Worm (Caenorhabditis elegans) whole organism, dauer: ENCODE results near the gene Y57G11C.41.

Experiments
- unc-62 ChIP-seq: sonication (generic microtip); optimal IDR thresholded peaks from 2 replicates; lab custom pipeline; 2017; ENCODE audit warnings: missing biosample characterization, missing genetic modification reagents, missing genetic modification characterization

The Y57G11C.41 gene

ce11 chrIV:14706302-14706701 lies at the start of gene Y57G11C.41:
Gene Y57G11C.41 (minus strand): TSS chrIV:14706402.
- no peak for TF ChIP-seq unc-62

ce11 chrIV:14754912-14755311 lies 48.7 kb upstream of the Y57G11C.41 start, which contains the start of gene Y57G11C.499:
Gene Y57G11C.499 (minus strand): TSS chrIV:14754934.
- TF ChIP-seq unc-62: no peak

ce11 chrIV:14741926-14742325 lies 35.7 kb upstream of the Y57G11C.41 start:
- no peak for TF ChIP-seq unc-62

DNA sequence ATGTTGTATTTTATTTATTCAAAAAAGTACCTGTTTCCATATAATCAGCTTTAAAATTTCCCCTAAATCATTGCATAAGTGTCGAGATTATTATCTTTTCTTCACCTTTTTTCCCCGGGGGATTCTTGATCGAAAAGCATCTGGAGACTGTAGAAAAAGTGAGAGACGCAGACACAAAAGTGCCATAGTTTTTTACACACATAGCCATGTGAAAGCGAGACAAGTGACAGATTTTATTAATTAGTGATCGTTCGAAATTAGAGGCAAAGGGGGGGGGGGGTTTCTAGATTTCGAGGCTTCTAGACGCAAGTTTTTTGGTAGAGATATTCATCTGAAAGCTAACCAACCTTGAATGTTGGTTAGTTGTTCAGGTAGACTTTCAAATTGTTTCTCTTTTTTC lies 23.1 kb upstream of the Y57G11C.41 start:
- TF ChIP-seq unc-62: no peak

- TF ChIP-seq unc-62: no peak
Measured at ce11 chrIV:14728225-14728624, 22.0 kb upstream of the Y57G11C.41 start, which contains the start of gene Y57G11C.42. Gene Y57G11C.42 (plus strand): TSS chrIV:14728525.

ce11 chrIV:14715500-14715899 lies 9.3 kb upstream of the Y57G11C.41 start, which contains the start of gene lgc-8:
Gene lgc-8 (plus strand): TSS chrIV:14715800.
- no peak for TF ChIP-seq unc-62

DNA sequence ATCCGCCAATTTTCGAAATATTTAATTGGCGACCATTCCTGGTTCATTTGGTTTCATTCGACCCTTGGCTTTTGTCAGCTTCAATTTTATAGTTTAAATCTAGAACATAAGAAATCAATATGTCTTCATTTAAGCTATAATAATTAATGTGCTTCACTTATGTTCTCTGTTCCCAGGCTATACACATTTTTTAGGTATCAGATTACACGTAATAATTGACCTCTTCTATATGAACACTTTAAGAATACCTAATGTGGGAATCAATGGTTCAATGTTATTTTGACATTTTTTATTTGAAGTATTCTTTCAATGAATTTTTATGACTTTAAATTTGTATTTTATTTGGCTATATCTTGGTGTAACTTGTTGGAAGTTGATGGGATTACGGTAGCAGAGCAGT lies 3.1 kb upstream of the Y57G11C.41 start, which contains the start of gene lgc-7:
TSS of gene lgc-7 (plus strand) at position 301 of the 400 bp plus-strand sequence.
- no peak for TF ChIP-seq unc-62

ce11 chrIV:14704952-14705351 lies 1.2 kb downstream of the Y57G11C.41 start:
- no peak for TF ChIP-seq unc-62

DNA sequence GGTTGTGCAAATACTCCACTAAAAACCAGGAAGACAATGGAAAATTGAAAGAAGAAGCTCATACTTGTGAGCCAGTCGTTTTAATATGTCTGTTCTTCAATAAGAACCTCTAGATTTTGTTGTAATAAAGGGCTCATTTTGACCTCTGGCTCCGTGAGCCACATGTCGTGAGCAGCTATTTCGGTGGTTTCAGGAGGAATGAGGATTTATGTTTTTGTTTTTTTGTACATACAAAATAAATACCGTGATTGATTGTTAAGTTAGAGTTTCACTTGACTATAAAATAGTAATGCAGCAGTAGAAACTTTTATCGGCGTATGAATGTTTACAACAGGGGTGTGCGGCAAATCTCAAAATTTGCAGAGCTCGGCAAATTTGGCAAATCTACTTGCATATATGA lies 2.0 kb downstream of the Y57G11C.41 start, which contains the start of gene Y57G11C.40:
TSS of gene Y57G11C.40 (minus strand) at position 101 of the 400 bp plus-strand sequence.
- no peak for TF ChIP-seq unc-62

- TF ChIP-seq unc-62: no peak
Measured at ce11 chrIV:14699840-14700239, 6.4 kb downstream of the Y57G11C.41 start, which contains the start of gene haf-8. Gene haf-8 (minus strand): TSS chrIV:14699940.

- TF ChIP-seq unc-62: no peak
Measured at ce11 chrIV:14687716-14688115, 18.5 kb downstream of the Y57G11C.41 start.

- no peak for TF ChIP-seq unc-62
Measured at ce11 chrIV:14679060-14679459, 27.1 kb downstream of the Y57G11C.41 start.

DNA sequence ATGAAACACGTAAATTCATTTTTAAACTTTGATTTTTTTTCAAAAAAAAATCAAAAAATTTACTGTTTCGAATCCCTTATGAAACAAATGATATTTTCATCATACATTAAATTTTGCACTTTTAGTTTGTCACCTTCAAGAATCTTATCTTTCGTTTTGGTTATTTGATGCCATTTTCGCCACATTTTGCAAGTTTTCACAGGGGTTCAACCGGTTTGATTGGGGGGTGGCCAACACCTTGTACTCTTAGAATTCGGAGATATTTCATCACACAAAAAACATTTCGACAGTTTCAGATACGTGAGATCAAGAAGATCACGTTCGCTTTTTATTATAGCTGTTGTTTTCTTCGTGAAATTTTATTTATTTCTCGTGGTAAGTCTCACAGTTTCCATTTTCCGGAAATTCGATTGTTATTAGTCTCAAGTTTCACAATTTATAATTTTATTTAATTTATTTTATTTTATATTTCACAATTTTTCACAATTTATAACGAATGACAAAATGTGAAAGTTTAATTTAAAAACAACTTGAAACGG lies 29.0 kb downstream of the Y57G11C.41 start, which contains the start of gene Y57G11C.31:
TSS of gene Y57G11C.31 (plus strand) at position 276 of the 539 bp plus-strand sequence.
- no peak for TF ChIP-seq unc-62

DNA sequence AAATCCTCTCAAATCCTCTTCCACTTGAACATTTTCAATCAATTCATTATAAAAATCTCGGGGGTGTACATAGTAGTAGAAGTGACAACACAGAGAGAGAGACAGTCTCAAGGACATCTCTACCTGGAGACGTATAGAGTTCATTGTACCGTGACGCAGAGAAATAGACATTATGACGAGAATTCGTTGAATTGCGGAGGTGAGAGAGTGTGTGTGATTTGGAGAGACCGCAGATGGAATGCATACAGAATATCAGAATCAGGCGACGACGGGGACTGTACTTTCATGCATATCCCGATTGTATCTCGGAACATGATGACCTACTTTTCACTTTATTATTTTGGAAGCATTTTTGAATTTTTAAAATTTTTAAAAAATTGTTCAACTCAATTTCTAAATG lies 30.4 kb downstream of the Y57G11C.41 start:
- no peak for TF ChIP-seq unc-62

DNA sequence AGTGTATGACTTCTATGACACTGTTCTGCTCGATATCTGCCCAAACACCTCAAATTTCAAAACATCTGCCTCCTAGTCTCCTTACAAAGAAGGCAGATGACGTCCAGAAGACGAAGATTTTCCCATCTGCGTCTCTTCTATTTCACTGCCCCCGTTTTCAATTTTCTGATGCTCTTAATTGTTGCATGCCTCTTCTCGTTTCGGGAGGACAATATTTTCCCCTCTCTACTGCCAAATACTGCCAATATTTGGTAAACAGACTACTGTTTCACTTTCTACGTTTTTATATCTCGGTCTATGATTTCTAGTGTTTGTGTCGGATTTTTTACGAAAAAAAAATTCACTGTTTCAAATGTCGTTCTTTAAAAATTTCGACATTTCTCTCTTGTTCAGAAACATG lies 44.8 kb downstream of the Y57G11C.41 start:
- TF ChIP-seq unc-62: no peak

DNA sequence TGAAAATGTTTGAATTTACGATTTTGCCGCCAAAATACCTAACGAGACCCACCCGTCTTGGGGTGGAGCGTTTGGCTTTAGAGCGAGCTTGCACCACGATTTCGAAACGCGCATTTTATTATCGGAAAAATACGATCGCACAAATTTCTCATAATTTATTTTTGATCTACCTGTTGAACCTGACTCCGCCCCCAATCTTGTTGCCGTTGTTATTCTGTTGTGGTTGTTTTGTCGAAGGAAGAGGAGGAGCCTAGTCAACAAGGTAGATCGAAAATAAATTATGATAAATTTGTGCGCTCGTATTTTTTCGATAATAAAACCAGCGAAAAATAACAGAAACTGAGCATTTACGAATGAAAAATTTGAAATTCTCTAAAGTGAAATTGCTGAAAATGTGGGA lies 47.3 kb downstream of the Y57G11C.41 start:
- TF ChIP-seq unc-62: no peak

DNA sequence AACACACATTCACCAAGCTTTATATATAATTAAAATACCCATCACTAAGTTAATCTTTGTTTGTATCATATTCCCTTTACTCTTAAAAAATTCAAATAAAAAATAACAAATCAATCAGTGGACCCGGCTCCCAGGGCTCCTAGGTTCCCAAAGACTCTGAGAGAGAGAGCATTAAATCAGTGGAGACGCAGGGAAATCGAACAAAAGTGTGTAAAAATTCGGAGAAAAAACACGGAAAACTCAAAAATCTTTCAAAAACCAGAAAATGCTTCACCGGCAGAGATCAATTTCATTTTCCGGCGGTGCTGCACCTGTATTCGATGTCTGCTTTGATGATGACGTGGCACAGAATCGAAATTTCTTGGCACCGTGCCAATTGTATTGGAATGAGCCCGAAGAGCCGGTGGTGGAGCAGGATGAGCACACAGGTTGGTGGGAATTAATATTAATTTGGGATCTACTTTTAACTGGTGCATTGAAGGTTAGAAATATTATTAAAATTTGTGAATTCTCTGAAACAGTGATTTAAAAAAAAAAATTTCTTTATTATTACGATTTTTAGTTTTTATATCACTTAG lies 48.1 kb downstream of the Y57G11C.41 start, which contains the start of gene anoh-2:
TSS of gene anoh-2 (plus strand) at position 255 of the 578 bp plus-strand sequence.
- no peak for TF ChIP-seq unc-62

ce11 chrIV:14656573-14657129 lies 49.6 kb downstream of the Y57G11C.41 start, which contains the start of gene Y57G11C.33:
Gene Y57G11C.33 (plus strand): TSS chrIV:14657079.
- no peak for TF ChIP-seq unc-62
